Worm (Caenorhabditis elegans): ENCODE data around the gene ZK721.3.

Gene ZK721.3

ce11 chrX:8787689-8788222 is 3.4 kb downstream of the ZK721.3 start:
- TF ChIP-seq egl-5 (tag; optimal IDR thresholded peaks at IDR 0.05) (no peak), elt-2 (tag; optimal IDR thresholded peaks at IDR 0.05) (peak; percentile 14), daf-12 (tag; optimal IDR thresholded peaks at IDR 0.05) (no peak), nhr-67 (tag; optimal IDR thresholded peaks at IDR 0.05) (no peak), fkh-2 (tag; optimal IDR thresholded peaks at IDR 0.05) (no peak), nhr-11 (tag; optimal IDR thresholded peaks at IDR 0.05) (no peak), nhr-23 (tag; optimal IDR thresholded peaks at IDR 0.05) (no peak), nfya-1 (tag; optimal IDR thresholded peaks at IDR 0.05; ENCODE audit: insufficient read depth) (peak; percentile 22)

ce11 chrX:8789014-8789506 is 4.7 kb downstream of the ZK721.3 start, which contains the start of gene unc-27:
unc-27 (plus strand) TSS chrX:8789456.
- TF ChIP-seq R02D3.7 (tag; optimal IDR thresholded peaks at IDR 0.05), result no peak
- TF ChIP-seq mdl-1 (tag; optimal IDR thresholded peaks at IDR 0.05), result no peak
- no peak for TF ChIP-seq fkh-2 (tag; optimal IDR thresholded peaks at IDR 0.05)
- no peak for TF ChIP-seq nhr-77 (tag; optimal IDR thresholded peaks at IDR 0.05)
- TF ChIP-seq nhr-28 (tag; optimal IDR thresholded peaks at IDR 0.05), result no peak
- TF ChIP-seq nhr-25 (tag; optimal IDR thresholded peaks at IDR 0.05), result no peak
- peak; percentile 35 for TF ChIP-seq nfya-1 (tag; optimal IDR thresholded peaks at IDR 0.05; ENCODE audit: insufficient read depth)
- TF ChIP-seq egl-5 (tag; optimal IDR thresholded peaks at IDR 0.05), result peak; percentile 16
- no peak for TF ChIP-seq ceh-9 (tag; optimal IDR thresholded peaks at IDR 0.05)
- no peak for TF ChIP-seq elt-2 (tag; optimal IDR thresholded peaks at IDR 0.05)
- TF ChIP-seq pha-4 (tag; optimal IDR thresholded peaks at IDR 0.05), result no peak
- TF ChIP-seq lsy-12 (tag; optimal IDR thresholded peaks at IDR 0.05), result no peak
- TF ChIP-seq ceh-82 (tag; optimal IDR thresholded peaks at IDR 0.05), result no peak
- no peak for TF ChIP-seq fkh-10 (GFP tag; optimal IDR thresholded peaks at IDR 0.05)
- TF ChIP-seq pqm-1 (tag; optimal IDR thresholded peaks at IDR 0.05), result no peak

ce11 chrX:8790093-8790492 is 5.8 kb downstream of the ZK721.3 start:
- TF ChIP-seq nhr-12 (tag; optimal IDR thresholded peaks at IDR 0.05) (no peak), snpc-4 (tag; optimal IDR thresholded peaks at IDR 0.05) (no peak), elt-2 (tag; optimal IDR thresholded peaks at IDR 0.05) (no peak), daf-12 (tag; optimal IDR thresholded peaks at IDR 0.05) (no peak), nfya-1 (tag; optimal IDR thresholded peaks at IDR 0.05; ENCODE audit: insufficient read depth) (no peak), ama-1 (optimal IDR thresholded peaks at IDR 0.05) (no peak), fkh-10 (GFP tag; optimal IDR thresholded peaks at IDR 0.05) (no peak)

- no peak for TF ChIP-seq nhr-23 (tag; optimal IDR thresholded peaks at IDR 0.05)
- TF ChIP-seq nhr-76 (tag; optimal IDR thresholded peaks at IDR 0.05), result no peak
- TF ChIP-seq ztf-4 (tag; optimal IDR thresholded peaks at IDR 0.05), result no peak
- peak; percentile 60 for TF ChIP-seq pha-4 (tag; optimal IDR thresholded peaks at IDR 0.05)
- TF ChIP-seq lin-15B (tag; optimal IDR thresholded peaks at IDR 0.05), result peak; percentile 55
- TF ChIP-seq nfya-1 (tag; optimal IDR thresholded peaks at IDR 0.05; ENCODE audit: insufficient read depth), result peak; percentile 41
- TF ChIP-seq nhr-11 (tag; optimal IDR thresholded peaks at IDR 0.05), result no peak
- no peak for TF ChIP-seq elt-3 (tag; optimal IDR thresholded peaks at IDR 0.05)
- no peak for TF ChIP-seq mdl-1 (tag; optimal IDR thresholded peaks at IDR 0.05)
- TF ChIP-seq fos-1 (tag; optimal IDR thresholded peaks at IDR 0.05), result no peak
- no peak for TF ChIP-seq nhr-237 (tag; optimal IDR thresholded peaks at IDR 0.05)
- peak; percentile 46 for TF ChIP-seq lin-39 (tag; optimal IDR thresholded peaks at IDR 0.05)
- peak; percentile 18 for TF ChIP-seq snpc-4 (tag; optimal IDR thresholded peaks at IDR 0.05)
- no peak for TF ChIP-seq mml-1 (tag; optimal IDR thresholded peaks at IDR 0.05)
- TF ChIP-seq zag-1 (tag; optimal IDR thresholded peaks at IDR 0.05), result no peak
- TF ChIP-seq R02D3.7 (tag; optimal IDR thresholded peaks at IDR 0.05), result peak; percentile 89
- no peak for TF ChIP-seq jun-1 (tag; optimal IDR thresholded peaks at IDR 0.05)
- TF ChIP-seq nhr-67 (tag; optimal IDR thresholded peaks at IDR 0.05), result no peak
- TF ChIP-seq ZK546.5 (tag; optimal IDR thresholded peaks at IDR 0.05), result no peak
- no peak for TF ChIP-seq fkh-10 (GFP tag; optimal IDR thresholded peaks at IDR 0.05)
- TF ChIP-seq fkh-2 (tag; optimal IDR thresholded peaks at IDR 0.05), result no peak
- TF ChIP-seq egl-5 (tag; optimal IDR thresholded peaks at IDR 0.05), result peak; percentile 33
- TF ChIP-seq pqm-1 (tag; optimal IDR thresholded peaks at IDR 0.05), result no peak
- TF ChIP-seq nhr-28 (tag; optimal IDR thresholded peaks at IDR 0.05), result no peak
- TF ChIP-seq ztf-11 (tag; optimal IDR thresholded peaks at IDR 0.05), result no peak
- TF ChIP-seq lsy-12 (tag; optimal IDR thresholded peaks at IDR 0.05), result no peak
- TF ChIP-seq ceh-16 (tag; optimal IDR thresholded peaks at IDR 0.05), result no peak
- no peak for TF ChIP-seq skn-1 (tag; optimal IDR thresholded peaks at IDR 0.05)
- TF ChIP-seq nhr-25 (tag; optimal IDR thresholded peaks at IDR 0.05), result no peak
- TF ChIP-seq unc-39 (tag; optimal IDR thresholded peaks at IDR 0.05), result no peak
- no peak for TF ChIP-seq ceh-28 (tag; optimal IDR thresholded peaks at IDR 0.05)
- no peak for TF ChIP-seq unc-62 (GFP tag; optimal IDR thresholded peaks at IDR 0.05)
- no peak for TF ChIP-seq aly-2 (tag; optimal IDR thresholded peaks at IDR 0.05)
- no peak for TF ChIP-seq egl-27 (tag; optimal IDR thresholded peaks at IDR 0.05)
- peak; percentile 22 for TF ChIP-seq elt-2 (tag; optimal IDR thresholded peaks at IDR 0.05)
- no peak for TF ChIP-seq sea-2 (GFP tag; optimal IDR thresholded peaks at IDR 0.05)
- no peak for TF ChIP-seq ceh-9 (tag; optimal IDR thresholded peaks at IDR 0.05)
- no peak for TF ChIP-seq tbx-2 (tag; optimal IDR thresholded peaks at IDR 0.05)
- no peak for TF ChIP-seq nhr-12 (tag; optimal IDR thresholded peaks at IDR 0.05)
- TF ChIP-seq ceh-82 (tag; optimal IDR thresholded peaks at IDR 0.05), result no peak
- TF ChIP-seq eor-1 (tag; optimal IDR thresholded peaks at IDR 0.05), result no peak
- no peak for TF ChIP-seq daf-12 (tag; optimal IDR thresholded peaks at IDR 0.05)
These were observed 7.5 kb downstream of the ZK721.3 start, which contains the start of gene chup-1 for ce11 chrX:8791821-8792220. chup-1 (plus strand) TSS chrX:8792160.
